Worm (Caenorhabditis elegans) whole organism, early embryonic: ENCODE measurements around the gene Y43F8B.19.
A peak's percentile ranks its signal among the peaks of the same experiment; 100 is the strongest.

ENCODE experiments used
- B0310.2 ChIP-seq: sonication (generic microtip); optimal IDR thresholded peaks from 2 replicates; lab custom pipeline; 2016; ENCODE audit warnings: mild to moderate bottlenecking, missing genetic modification characterization, missing compliant biosample characterization
- F13C5.2 ChIP-seq: sonication (generic microtip); optimal IDR thresholded peaks from 2 replicates; lab custom pipeline; 2017; ENCODE audit warnings: mild to moderate bottlenecking, missing genetic modification characterization, inconsistent platforms, missing compliant biosample characterization
- aly-1 ChIP-seq: sonication (generic microtip); optimal IDR thresholded peaks from 2 replicates; lab custom pipeline; 2016; ENCODE audit warnings: missing genetic modification characterization, missing compliant biosample characterization
- ama-1 ChIP-seq: fragments of 150-350 bp; optimal IDR thresholded peaks from 2 replicates; lab custom pipeline; 2014
- ceh-13 ChIP-seq: fragments of 200-800 bp; sonication (Bioruptor generic); optimal IDR thresholded peaks from 2 replicates; lab custom pipeline; 2018; ENCODE audit warnings: mild to moderate bottlenecking, missing genetic modification characterization, missing compliant biosample characterization
- ceh-36 ChIP-seq: sonication (generic microtip); optimal IDR thresholded peaks from 2 replicates; lab custom pipeline; 2016; ENCODE audit warnings: missing genetic modification characterization, inconsistent platforms, missing compliant biosample characterization
- ets-7 ChIP-seq: sonication (generic microtip); optimal IDR thresholded peaks from 2 replicates; lab custom pipeline; 2016; ENCODE audit warnings: missing genotype, missing genetic modification characterization, missing compliant biosample characterization
- flt-1 ChIP-seq: fragments of 200-800 bp; sonication (Bioruptor generic); IDR thresholded peaks from 2 replicates; pipeline ENCODE4 v1.3.6; 2022; ENCODE audit warnings: missing genetic modification characterization, missing compliant biosample characterization
- hmbx-1 ChIP-seq: sonication (generic microtip); optimal IDR thresholded peaks from 2 replicates; lab custom pipeline; 2016; ENCODE audit warnings: mild to moderate bottlenecking, missing genetic modification characterization, missing compliant biosample characterization
- hmg-4 ChIP-seq: fragments of 200-800 bp; sonication (Bioruptor generic); optimal IDR thresholded peaks from 2 replicates; lab custom pipeline; 2018; ENCODE audit warnings: mild to moderate bottlenecking, missing genetic modification characterization, missing compliant biosample characterization
- hnd-1 ChIP-seq: sonication (generic microtip); optimal IDR thresholded peaks from 2 replicates; lab custom pipeline; 2016; ENCODE audit warnings: missing genetic modification characterization, missing compliant biosample characterization
- pes-1 ChIP-seq: fragments of 200-800 bp; sonication (Bioruptor generic); IDR thresholded peaks from 2 replicates; pipeline ENCODE4 v1.3.6; 2022; ENCODE audit warnings: missing genetic modification reagents, missing genetic modification characterization, missing compliant biosample characterization
- scrt-1 ChIP-seq: fragments of 200-800 bp; sonication (Bioruptor generic); IDR thresholded peaks from 2 replicates; pipeline ENCODE4 v1.3.6; 2022; ENCODE audit warnings: missing genetic modification characterization, missing compliant biosample characterization
- sea-1 ChIP-seq: fragments of 200-800 bp; sonication (Bioruptor generic); conservative IDR thresholded peaks from 2 replicates; pipeline ENCODE4 v1.3.6; 2022; ENCODE audit warnings: missing genetic modification characterization, missing compliant biosample characterization
- tbx-11 ChIP-seq: fragments of 200-800 bp; sonication (Bioruptor generic); IDR thresholded peaks from 2 replicates; pipeline ENCODE4 v1.3.6; 2022; ENCODE audit warnings: missing genetic modification characterization, missing compliant biosample characterization
- tbx-37 ChIP-seq: fragments of 200-800 bp; sonication (Bioruptor generic); conservative IDR thresholded peaks from 2 replicates; pipeline ENCODE4 v1.3.6; 2022; ENCODE audit warnings: missing genetic modification reagents, missing genetic modification characterization, missing compliant biosample characterization
- tra-4 ChIP-seq: sonication (generic microtip); optimal IDR thresholded peaks from 2 replicates; lab custom pipeline; 2017; ENCODE audit warnings: missing genetic modification characterization, missing compliant biosample characterization

Y43F8B.19 gene

ce11 chrV:19502579-19503151, 9.4 kb downstream of the Y43F8B.19 start, which contains the start of gene Y43F8B.3:
Y43F8B.3 (plus strand) TSS chrV:19503101.
- TF ChIP-seq ceh-36, result peak; percentile 72
- no peak for TF ChIP-seq pes-1

- TF ChIP-seq tbx-37 (GFP tag; lab: Robert Waterston, UW) (no peak), B0310.2 (tag; lab: Kevin White, UChicago) (no peak), F13C5.2 (tag; lab: Kevin White, UChicago) (no peak), ets-7 (tag; lab: Kevin White, UChicago) (no peak), ama-1 (lab: Kevin White, UChicago) (no peak), aly-1 (no peak), tra-4 (tag; lab: Kevin White, UChicago) (no peak), hnd-1 (no peak), flt-1 (no peak), pes-1 (no peak), hmbx-1 (tag; lab: Kevin White, UChicago) (no peak), ceh-13 (GFP tag; lab: Kevin White, UChicago) (no peak), scrt-1 (GFP tag; lab: Robert Waterston, UW) (no peak), ceh-36 (no peak), sea-1 (GFP tag; lab: Robert Waterston, UW) (no peak)
These were observed 10.7 kb downstream of the Y43F8B.19 start for ce11 chrV:19501389-19501788.

ce11 chrV:19497087-19497486, 15.0 kb downstream of the Y43F8B.19 start:
- no peak for TF ChIP-seq flt-1
- TF ChIP-seq ceh-13 (GFP tag; lab: Kevin White, UChicago), result no peak
- no peak for TF ChIP-seq tbx-37 (GFP tag; lab: Robert Waterston, UW)
- no peak for TF ChIP-seq B0310.2 (tag; lab: Kevin White, UChicago)
- TF ChIP-seq pes-1, result no peak
- no peak for TF ChIP-seq hmg-4 (GFP tag; lab: Kevin White, UChicago)

- TF ChIP-seq sea-1 (GFP tag; lab: Robert Waterston, UW) (no peak), hmg-4 (GFP tag; lab: Kevin White, UChicago) (no peak), pes-1 (no peak), tbx-37 (GFP tag; lab: Robert Waterston, UW) (no peak), aly-1 (no peak), flt-1 (no peak), hmbx-1 (tag; lab: Kevin White, UChicago) (no peak), hnd-1 (no peak), ceh-36 (no peak), ets-7 (tag; lab: Kevin White, UChicago) (no peak)
These were observed 16.5 kb downstream of the Y43F8B.19 start, which contains the start of gene scl-21 for ce11 chrV:19495587-19495986. scl-21 (minus strand) TSS chrV:19495687.

- TF ChIP-seq hmg-4 (GFP tag; lab: Kevin White, UChicago) (no peak), aly-1 (no peak), tra-4 (tag; lab: Kevin White, UChicago) (no peak), flt-1 (no peak), pes-1 (no peak), scrt-1 (GFP tag; lab: Robert Waterston, UW) (no peak), ceh-13 (GFP tag; lab: Kevin White, UChicago) (no peak), ceh-36 (no peak), hmbx-1 (tag; lab: Kevin White, UChicago) (no peak), ets-7 (tag; lab: Kevin White, UChicago) (no peak), F13C5.2 (tag; lab: Kevin White, UChicago) (no peak), hnd-1 (no peak), tbx-37 (GFP tag; lab: Robert Waterston, UW) (no peak), ama-1 (lab: Kevin White, UChicago) (no peak), B0310.2 (tag; lab: Kevin White, UChicago) (no peak), tbx-11 (no peak), sea-1 (GFP tag; lab: Robert Waterston, UW) (no peak)
These were observed 17.0 kb downstream of the Y43F8B.19 start for ce11 chrV:19495145-19495544.

- TF ChIP-seq flt-1 (no peak), hmg-4 (GFP tag; lab: Kevin White, UChicago) (no peak), ceh-36 (no peak), F13C5.2 (tag; lab: Kevin White, UChicago) (no peak), sea-1 (GFP tag; lab: Robert Waterston, UW) (no peak), tbx-11 (no peak), tra-4 (tag; lab: Kevin White, UChicago) (no peak), tbx-37 (GFP tag; lab: Robert Waterston, UW) (no peak), pes-1 (no peak), ceh-13 (GFP tag; lab: Kevin White, UChicago) (no peak), ets-7 (tag; lab: Kevin White, UChicago) (no peak), hnd-1 (no peak), scrt-1 (GFP tag; lab: Robert Waterston, UW) (no peak), aly-1 (no peak), ama-1 (lab: Kevin White, UChicago) (no peak), hmbx-1 (tag; lab: Kevin White, UChicago) (no peak)
These were observed 20.8 kb downstream of the Y43F8B.19 start, which contains the start of gene Y43F8B.29 for ce11 chrV:19491302-19491701. Y43F8B.29 (plus strand) TSS chrV:19491602.

- TF ChIP-seq ets-7 (tag; lab: Kevin White, UChicago) (no peak), tbx-11 (no peak), F13C5.2 (tag; lab: Kevin White, UChicago) (no peak), hmg-4 (GFP tag; lab: Kevin White, UChicago) (no peak), hnd-1 (no peak), ama-1 (lab: Kevin White, UChicago) (no peak), hmbx-1 (tag; lab: Kevin White, UChicago) (no peak), tra-4 (tag; lab: Kevin White, UChicago) (no peak), flt-1 (no peak), ceh-13 (GFP tag; lab: Kevin White, UChicago) (no peak), tbx-37 (GFP tag; lab: Robert Waterston, UW) (no peak), sea-1 (GFP tag; lab: Robert Waterston, UW) (no peak), aly-1 (no peak), pes-1 (no peak), scrt-1 (GFP tag; lab: Robert Waterston, UW) (no peak), ceh-36 (no peak), B0310.2 (tag; lab: Kevin White, UChicago) (no peak)
These were observed 21.6 kb downstream of the Y43F8B.19 start, which contains the start of gene Y43F8B.7 for ce11 chrV:19490461-19490860. Y43F8B.7 (plus strand) TSS chrV:19490761.
